Fruit fly (Drosophila melanogaster): ENCODE results near the gene CG45100.

DNA sequence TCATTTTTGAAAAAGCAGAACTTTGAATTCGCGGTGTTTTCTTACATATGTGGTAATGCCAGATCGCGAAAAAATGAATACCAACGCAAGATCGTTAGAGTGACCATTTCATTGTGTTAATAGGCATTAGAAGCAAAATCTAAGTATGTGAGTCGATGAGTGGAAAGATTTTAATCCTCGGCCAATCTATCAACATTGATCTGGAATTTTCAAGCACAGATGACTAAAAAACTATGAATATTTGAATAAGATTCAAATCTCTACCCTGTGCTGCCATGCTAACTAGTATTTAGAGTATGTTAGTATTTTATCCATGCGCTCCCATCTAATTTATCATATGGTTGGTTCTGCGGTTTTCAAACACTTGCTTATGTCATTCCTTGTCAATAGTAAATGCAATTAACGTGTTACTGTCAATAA, 42.2 kb upstream of the CG45100 start:
- TF ChIP-seq h (optimal IDR thresholded peaks at IDR 0.05) (no peak), psq (optimal IDR thresholded peaks at IDR 0.05) (no peak), Sin3A (optimal IDR thresholded peaks at IDR 0.05) (no peak), Myc (optimal IDR thresholded peaks at IDR 0.05) (no peak)

Measured in Kc167 (cell line).